Worm (Caenorhabditis elegans) whole organism, mixed stage, embryonic: Measurements from ENCODE around the gene R13A5.7.
"Not testable (repeated sequence)": the region's sequence is repeated elsewhere in the genome, so short reads cannot be mapped to it uniquely, and the experiment has no call there.

Experiments used
- M03D4.4 ChIP-seq: sonication (generic microtip); optimal IDR thresholded peaks from 2 replicates; lab custom pipeline; 2017; ENCODE audit warnings: mild to moderate bottlenecking, missing genetic modification characterization, missing compliant biosample characterization
- bed-3 ChIP-seq: fragments of 200-800 bp; sonication (Bioruptor generic); optimal IDR thresholded peaks from 3 replicates; lab custom pipeline; 2018; ENCODE audit warnings: mild to moderate bottlenecking, missing genetic modification characterization, moderate library complexity, missing compliant biosample characterization
- ceh-39 ChIP-seq: fragments of 150-350 bp; optimal IDR thresholded peaks from 2 replicates; lab custom pipeline; 2014; ENCODE audit warnings: missing biosample characterization, missing genetic modification characterization
- ceh-43 ChIP-seq: fragments of 200-800 bp; sonication (Bioruptor generic); optimal IDR thresholded peaks from 2 replicates; lab custom pipeline; 2018; ENCODE audit warnings: mild to moderate bottlenecking, missing genetic modification characterization, moderate library complexity, missing compliant biosample characterization
- ces-1 ChIP-seq: fragments of 150-350 bp; optimal IDR thresholded peaks from 2 replicates; lab custom pipeline; 2014; ENCODE audit warnings: missing biosample characterization, missing genetic modification reagents, missing genetic modification characterization
- drap-1 ChIP-seq: fragments of 200-800 bp; sonication (Bioruptor generic); optimal IDR thresholded peaks from 3 replicates; lab custom pipeline; 2018; ENCODE audit warnings: mild to moderate bottlenecking, missing genetic modification characterization, missing compliant biosample characterization
- elt-1 ChIP-seq: sonication (generic microtip); optimal IDR thresholded peaks from 2 replicates; lab custom pipeline; 2017; ENCODE audit warnings: missing genetic modification characterization, mild to moderate bottlenecking, missing compliant biosample characterization, antibody characterized with exemption, moderate library complexity, borderline replicate concordance; ENCODE audit not compliant: insufficient read depth
- elt-3 ChIP-seq: fragments of 150-350 bp; optimal IDR thresholded peaks from 2 replicates; lab custom pipeline; 2014; ENCODE audit warnings: missing biosample characterization, missing genetic modification characterization
- flh-1 ChIP-seq: fragments of 200-800 bp; sonication (Bioruptor generic); optimal IDR thresholded peaks from 2 replicates; lab custom pipeline; 2018; ENCODE audit warnings: mild to moderate bottlenecking, missing genetic modification characterization, moderate library complexity, missing compliant biosample characterization
- lin-13 ChIP-seq: fragments of 150-350 bp; optimal IDR thresholded peaks from 2 replicates; lab custom pipeline; 2014; ENCODE audit warnings: missing biosample characterization, missing genetic modification characterization
- lin-32 ChIP-seq: fragments of 200-800 bp; sonication (Bioruptor generic); optimal IDR thresholded peaks from 2 replicates; lab custom pipeline; 2018; ENCODE audit warnings: mild to moderate bottlenecking, missing genetic modification characterization, missing compliant biosample characterization
- lsy-2 ChIP-seq: fragments of 150-350 bp; optimal IDR thresholded peaks from 2 replicates; lab custom pipeline; 2014; ENCODE audit warnings: missing biosample characterization, missing genetic modification characterization
- mab-5 ChIP-seq: fragments of 150-350 bp; optimal IDR thresholded peaks from 2 replicates; lab custom pipeline; 2014; ENCODE audit warnings: missing biosample characterization, missing genetic modification characterization
- mep-1 ChIP-seq: fragments of 150-350 bp; optimal IDR thresholded peaks from 2 replicates; lab custom pipeline; 2017; ENCODE audit warnings: missing biosample characterization, missing genetic modification reagents, missing genetic modification characterization, inconsistent platforms
- nhr-12 ChIP-seq: fragments of 150-350 bp; optimal IDR thresholded peaks from 2 replicates; lab custom pipeline; 2014; ENCODE audit warnings: missing biosample characterization, missing genetic modification characterization
- nhr-2 ChIP-seq: fragments of 150-350 bp; optimal IDR thresholded peaks from 2 replicates; lab custom pipeline; 2014; ENCODE audit warnings: missing biosample characterization, missing genetic modification characterization
- nhr-237 ChIP-seq: fragments of 150-350 bp; optimal IDR thresholded peaks from 2 replicates; lab custom pipeline; 2014; ENCODE audit warnings: missing biosample characterization, missing genetic modification characterization
- nhr-28 ChIP-seq: fragments of 150-350 bp; optimal IDR thresholded peaks from 2 replicates; lab custom pipeline; 2014; ENCODE audit warnings: missing biosample characterization, missing genetic modification characterization
- pha-4 ChIP-seq: fragments of 150-350 bp; optimal IDR thresholded peaks from 2 replicates; lab custom pipeline; 2018; ENCODE audit warnings: missing biosample characterization, missing genetic modification reagents, missing genetic modification characterization
- sem-2 ChIP-seq: fragments of 200-800 bp; sonication (Bioruptor generic); optimal IDR thresholded peaks from 2 replicates; lab custom pipeline; 2018; ENCODE audit warnings: mild to moderate bottlenecking, missing genetic modification characterization, missing compliant biosample characterization
- snpc-4 ChIP-seq: fragments of 150-350 bp; optimal IDR thresholded peaks from 2 replicates; lab custom pipeline; 2014; ENCODE audit warnings: missing biosample characterization, missing genetic modification characterization
- tbx-8 ChIP-seq: fragments of 200-800 bp; sonication (Bioruptor generic); optimal IDR thresholded peaks from 2 replicates; lab custom pipeline; 2018; ENCODE audit warnings: mild to moderate bottlenecking, missing genetic modification characterization, moderate library complexity, missing compliant biosample characterization
- unc-120 ChIP-seq: sonication (generic microtip); optimal IDR thresholded peaks from 2 replicates; lab custom pipeline; 2017; ENCODE audit warnings: missing genetic modification characterization, missing compliant biosample characterization; ENCODE audit not compliant: poor library complexity, severe bottlenecking
- unc-62 ChIP-seq: fragments of 150-350 bp; optimal IDR thresholded peaks from 2 replicates; lab custom pipeline; 2014; ENCODE audit warnings: missing biosample characterization, missing genetic modification reagents, missing genetic modification characterization
- zip-8 ChIP-seq: fragments of 150-350 bp; optimal IDR thresholded peaks from 2 replicates; lab custom pipeline; 2014; ENCODE audit warnings: missing biosample characterization, missing genetic modification characterization
- ztf-11 ChIP-seq: fragments of 150-350 bp; optimal IDR thresholded peaks from 2 replicates; lab custom pipeline; 2014; ENCODE audit warnings: missing biosample characterization, missing genetic modification characterization

The R13A5.7 gene

ce11 chrIII:7614530-7614929, 44.6 kb upstream of the R13A5.7 start, which contains the start of gene T04A6.2:
T04A6.2 (plus strand) TSS chrIII:7614830.
- TF ChIP-seq bed-3 (no peak), drap-1 (GFP tag; lab: Kevin White, UChicago) (no peak), lin-13 (tag; lab: Kevin White, UChicago) (no peak), ztf-11 (tag; lab: Kevin White, UChicago) (no peak), pha-4 (no peak), flh-1 (no peak), unc-120 (no peak), nhr-28 (tag; lab: Kevin White, UChicago) (no peak), sem-2 (GFP tag; lab: Kevin White, UChicago) (no peak), ces-1 (GFP tag; lab: Kevin White, UChicago) (no peak)
- TF ChIP-seq, all 35 proteins: peak for 0

ce11 chrIII:7609168-7609567, 39.2 kb upstream of the R13A5.7 start, which contains the start of gene nsph-4.3:
nsph-4.3 (minus strand) TSS chrIII:7609268.
- TF ChIP-seq ztf-11 (tag; lab: Kevin White, UChicago) (no peak), M03D4.4 (tag; lab: Kevin White, UChicago) (no peak), bed-3 (no peak), flh-1 (no peak), drap-1 (GFP tag; lab: Kevin White, UChicago) (no peak)
- TF ChIP-seq, all 35 proteins: peak for 0

ce11 chrIII:7608223-7608622, 38.3 kb upstream of the R13A5.7 start, which contains the start of gene T04A6.3:
T04A6.3 (minus strand) TSS chrIII:7608323.
- TF ChIP-seq zip-8 (no peak), nhr-237 (tag; lab: Kevin White, UChicago) (no peak), lsy-2 (tag; lab: Kevin White, UChicago) (no peak), mep-1 (no peak), drap-1 (GFP tag; lab: Kevin White, UChicago) (no peak), mab-5 (no peak), pha-4 (no peak), nhr-28 (tag; lab: Kevin White, UChicago) (no peak), snpc-4 (tag; lab: Kevin White, UChicago) (no peak), tbx-8 (GFP tag; lab: Kevin White, UChicago) (no peak), elt-1 (no peak)

DNA sequence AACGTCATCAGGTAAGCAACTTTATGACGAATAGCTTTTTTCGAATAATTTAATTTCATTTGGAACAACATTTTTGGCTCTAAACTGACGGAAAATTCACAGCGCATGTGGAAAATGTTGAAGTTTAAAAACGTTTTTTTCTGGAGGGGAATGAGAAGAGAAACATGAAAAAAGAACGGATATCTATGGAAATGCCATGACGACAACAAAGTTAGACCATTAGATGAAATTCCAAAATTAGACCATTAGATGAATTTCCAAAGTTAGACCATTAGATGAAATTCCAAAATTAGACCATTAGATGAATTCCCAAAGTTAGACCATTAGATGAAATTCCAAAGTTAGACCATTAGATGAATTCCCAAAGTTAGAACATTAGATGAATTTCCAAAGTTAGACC, 24.5 kb upstream of the R13A5.7 start, which contains the start of gene Y80D4G.2:
Y80D4G.2 (minus strand) TSS at position 101 of the 400 bp plus-strand sequence.
- TF ChIP-seq flh-1; nhr-2 (tag; lab: Kevin White, UChicago); elt-3: not testable (repeated sequence)

- TF ChIP-seq unc-62 (GFP tag; lab: Kevin White, UChicago) = no peak
- no peak for TF ChIP-seq nhr-2 (tag; lab: Kevin White, UChicago)
- no peak for TF ChIP-seq nhr-28 (tag; lab: Kevin White, UChicago)
- TF ChIP-seq ceh-43 = peak; percentile 84
- no peak for TF ChIP-seq nhr-12
These were observed 23.5 kb upstream of the R13A5.7 start, which contains the start of gene R13A5.11 for ce11 chrIII:7593285-7593928. R13A5.11 (minus strand) TSS chrIII:7593335.

- TF ChIP-seq nhr-28 (tag; lab: Kevin White, UChicago) (no peak), pha-4 (no peak), tbx-8 (GFP tag; lab: Kevin White, UChicago) (no peak), ceh-39 (no peak), bed-3 (no peak), nhr-12 (no peak), mep-1 (no peak), nhr-237 (tag; lab: Kevin White, UChicago) (no peak), unc-120 (no peak)
These were observed 18.3 kb upstream of the R13A5.7 start, which contains the start of gene R13A5.15 for ce11 chrIII:7588214-7588613. R13A5.15 (minus strand) TSS chrIII:7588314.

DNA sequence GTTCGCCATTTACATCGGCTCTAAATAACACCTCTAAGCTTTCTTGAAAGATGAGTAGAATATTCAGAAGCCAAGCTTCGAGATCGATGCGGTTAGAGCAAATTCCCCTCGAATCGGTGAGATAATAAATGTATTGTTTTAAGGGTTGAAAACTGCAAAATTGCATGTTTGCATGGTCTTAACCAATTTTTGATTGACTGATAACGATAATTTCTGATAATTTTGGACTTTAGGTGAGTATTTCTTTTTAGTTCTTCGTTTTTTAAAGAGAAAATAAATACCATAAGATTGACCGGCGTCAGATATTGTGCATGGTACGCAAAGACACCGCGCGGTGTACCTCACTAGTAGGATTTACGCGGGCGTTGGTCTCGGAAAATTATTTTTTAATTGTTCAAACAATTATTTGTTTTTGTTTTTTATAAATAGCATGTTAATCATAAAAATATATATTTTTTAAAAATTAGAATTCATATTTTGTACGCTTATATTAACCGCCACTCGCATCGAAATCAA, 14.3 kb upstream of the R13A5.7 start, which contains the start of gene cup-5:
cup-5 (plus strand) TSS at position 51 of the 516 bp plus-strand sequence.
- TF ChIP-seq ceh-39 = no peak
- TF ChIP-seq mep-1 = peak; percentile 29
- no peak for TF ChIP-seq ceh-43
- no peak for TF ChIP-seq snpc-4 (tag; lab: Kevin White, UChicago)
- TF ChIP-seq unc-120 = no peak
- no peak for TF ChIP-seq nhr-28 (tag; lab: Kevin White, UChicago)
- TF ChIP-seq lin-32 = no peak
- no peak for TF ChIP-seq nhr-2 (tag; lab: Kevin White, UChicago)
- TF ChIP-seq lsy-2 (tag; lab: Kevin White, UChicago) = peak; percentile 67
